Worm (Caenorhabditis elegans) whole organism, early embryonic: ENCODE data around the gene Y62E10A.20.

Source experiments
- B0310.2 ChIP-seq: sonication (generic microtip); optimal IDR thresholded peaks from 2 replicates; lab custom pipeline; 2016; ENCODE audit warnings: mild to moderate bottlenecking, missing genetic modification characterization, missing compliant biosample characterization
- F13C5.2 ChIP-seq: sonication (generic microtip); optimal IDR thresholded peaks from 2 replicates; lab custom pipeline; 2017; ENCODE audit warnings: mild to moderate bottlenecking, missing genetic modification characterization, inconsistent platforms, missing compliant biosample characterization
- aly-1 ChIP-seq: sonication (generic microtip); optimal IDR thresholded peaks from 2 replicates; lab custom pipeline; 2016; ENCODE audit warnings: missing genetic modification characterization, missing compliant biosample characterization
- ama-1 ChIP-seq: fragments of 150-350 bp; optimal IDR thresholded peaks from 2 replicates; lab custom pipeline; 2014
- ceh-13 ChIP-seq: fragments of 200-800 bp; sonication (Bioruptor generic); optimal IDR thresholded peaks from 2 replicates; lab custom pipeline; 2018; ENCODE audit warnings: mild to moderate bottlenecking, missing genetic modification characterization, missing compliant biosample characterization
- ceh-36 ChIP-seq: sonication (generic microtip); optimal IDR thresholded peaks from 2 replicates; lab custom pipeline; 2016; ENCODE audit warnings: missing genetic modification characterization, inconsistent platforms, missing compliant biosample characterization
- ets-7 ChIP-seq: sonication (generic microtip); optimal IDR thresholded peaks from 2 replicates; lab custom pipeline; 2016; ENCODE audit warnings: missing genotype, missing genetic modification characterization, missing compliant biosample characterization
- flt-1 ChIP-seq: fragments of 200-800 bp; sonication (Bioruptor generic); IDR thresholded peaks from 2 replicates; pipeline ENCODE4 v1.3.6; 2022; ENCODE audit warnings: missing genetic modification characterization, missing compliant biosample characterization
- hmbx-1 ChIP-seq: sonication (generic microtip); optimal IDR thresholded peaks from 2 replicates; lab custom pipeline; 2016; ENCODE audit warnings: mild to moderate bottlenecking, missing genetic modification characterization, missing compliant biosample characterization
- hmg-4 ChIP-seq: fragments of 200-800 bp; sonication (Bioruptor generic); optimal IDR thresholded peaks from 2 replicates; lab custom pipeline; 2018; ENCODE audit warnings: mild to moderate bottlenecking, missing genetic modification characterization, missing compliant biosample characterization
- hnd-1 ChIP-seq: sonication (generic microtip); optimal IDR thresholded peaks from 2 replicates; lab custom pipeline; 2016; ENCODE audit warnings: missing genetic modification characterization, missing compliant biosample characterization
- pes-1 ChIP-seq: fragments of 200-800 bp; sonication (Bioruptor generic); IDR thresholded peaks from 2 replicates; pipeline ENCODE4 v1.3.6; 2022; ENCODE audit warnings: missing genetic modification reagents, missing genetic modification characterization, missing compliant biosample characterization
- scrt-1 ChIP-seq: fragments of 200-800 bp; sonication (Bioruptor generic); IDR thresholded peaks from 2 replicates; pipeline ENCODE4 v1.3.6; 2022; ENCODE audit warnings: missing genetic modification characterization, missing compliant biosample characterization
- sea-1 ChIP-seq: fragments of 200-800 bp; sonication (Bioruptor generic); conservative IDR thresholded peaks from 2 replicates; pipeline ENCODE4 v1.3.6; 2022; ENCODE audit warnings: missing genetic modification characterization, missing compliant biosample characterization
- tbx-11 ChIP-seq: fragments of 200-800 bp; sonication (Bioruptor generic); IDR thresholded peaks from 2 replicates; pipeline ENCODE4 v1.3.6; 2022; ENCODE audit warnings: missing genetic modification characterization, missing compliant biosample characterization
- tbx-37 ChIP-seq: fragments of 200-800 bp; sonication (Bioruptor generic); conservative IDR thresholded peaks from 2 replicates; pipeline ENCODE4 v1.3.6; 2022; ENCODE audit warnings: missing genetic modification reagents, missing genetic modification characterization, missing compliant biosample characterization
- tra-4 ChIP-seq: sonication (generic microtip); optimal IDR thresholded peaks from 2 replicates; lab custom pipeline; 2017; ENCODE audit warnings: missing genetic modification characterization, missing compliant biosample characterization

Y62E10A.20 gene

DNA sequence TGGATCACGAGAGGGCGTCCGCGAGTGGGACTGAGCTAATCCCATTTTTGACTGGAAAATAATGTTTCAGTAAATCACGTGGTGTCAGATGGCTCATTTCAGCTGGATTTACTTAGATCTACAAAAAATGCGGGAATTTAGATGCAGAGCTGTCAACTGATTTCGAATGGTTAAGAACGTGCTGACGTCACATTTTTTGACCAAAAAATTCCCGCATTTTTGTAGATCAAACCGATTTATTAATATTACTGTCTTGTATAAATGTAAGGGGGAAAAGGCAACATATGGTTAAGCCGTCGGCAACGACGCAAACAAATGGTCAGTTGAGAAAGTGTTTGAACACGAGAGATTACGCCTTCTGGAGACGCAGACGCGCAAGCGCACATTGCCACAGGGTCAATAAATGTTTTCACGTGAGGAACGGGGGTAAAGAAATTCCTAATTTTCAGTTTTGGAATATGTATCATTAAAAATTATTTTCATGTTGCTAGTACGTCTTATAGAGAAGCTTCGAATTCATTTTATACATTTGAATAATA, 27.0 kb upstream of the Y62E10A.20 start, which contains the start of gene gcl-1:
TSS of gene gcl-1 (minus strand) at position 51 of the 539 bp plus-strand sequence.
- TF ChIP-seq hmbx-1 (tag; lab: Kevin White, UChicago): no peak
- no peak for TF ChIP-seq aly-1 (tag; lab: Kevin White, UChicago)
- no peak for TF ChIP-seq B0310.2 (tag; lab: Kevin White, UChicago)
- no peak for TF ChIP-seq flt-1 (GFP tag; lab: Robert Waterston, UW)
- no peak for TF ChIP-seq ets-7 (tag; lab: Kevin White, UChicago)

ce11 chrIV:13408018-13408417, 22.1 kb upstream of the Y62E10A.20 start, which contains the start of gene Y62E10A.19:
TSS of gene Y62E10A.19 (minus strand) at chrIV:13408306.
- no peak for TF ChIP-seq ceh-36 (tag; lab: Kevin White, UChicago)
- no peak for TF ChIP-seq scrt-1 (GFP tag; lab: Robert Waterston, UW)
- TF ChIP-seq ets-7 (tag; lab: Kevin White, UChicago): no peak
- no peak for TF ChIP-seq F13C5.2 (tag; lab: Kevin White, UChicago)
- no peak for TF ChIP-seq tbx-11 (GFP tag; lab: Robert Waterston, UW)
- TF ChIP-seq pes-1: no peak
- no peak for TF ChIP-seq hmbx-1 (tag; lab: Kevin White, UChicago)
- TF ChIP-seq tbx-37 (GFP tag; lab: Robert Waterston, UW): no peak
- TF ChIP-seq B0310.2 (tag; lab: Kevin White, UChicago): no peak
- no peak for TF ChIP-seq flt-1 (GFP tag; lab: Robert Waterston, UW)
- no peak for TF ChIP-seq sea-1 (GFP tag; lab: Robert Waterston, UW)
- TF ChIP-seq ceh-13: no peak
- TF ChIP-seq aly-1 (tag; lab: Kevin White, UChicago): no peak

DNA sequence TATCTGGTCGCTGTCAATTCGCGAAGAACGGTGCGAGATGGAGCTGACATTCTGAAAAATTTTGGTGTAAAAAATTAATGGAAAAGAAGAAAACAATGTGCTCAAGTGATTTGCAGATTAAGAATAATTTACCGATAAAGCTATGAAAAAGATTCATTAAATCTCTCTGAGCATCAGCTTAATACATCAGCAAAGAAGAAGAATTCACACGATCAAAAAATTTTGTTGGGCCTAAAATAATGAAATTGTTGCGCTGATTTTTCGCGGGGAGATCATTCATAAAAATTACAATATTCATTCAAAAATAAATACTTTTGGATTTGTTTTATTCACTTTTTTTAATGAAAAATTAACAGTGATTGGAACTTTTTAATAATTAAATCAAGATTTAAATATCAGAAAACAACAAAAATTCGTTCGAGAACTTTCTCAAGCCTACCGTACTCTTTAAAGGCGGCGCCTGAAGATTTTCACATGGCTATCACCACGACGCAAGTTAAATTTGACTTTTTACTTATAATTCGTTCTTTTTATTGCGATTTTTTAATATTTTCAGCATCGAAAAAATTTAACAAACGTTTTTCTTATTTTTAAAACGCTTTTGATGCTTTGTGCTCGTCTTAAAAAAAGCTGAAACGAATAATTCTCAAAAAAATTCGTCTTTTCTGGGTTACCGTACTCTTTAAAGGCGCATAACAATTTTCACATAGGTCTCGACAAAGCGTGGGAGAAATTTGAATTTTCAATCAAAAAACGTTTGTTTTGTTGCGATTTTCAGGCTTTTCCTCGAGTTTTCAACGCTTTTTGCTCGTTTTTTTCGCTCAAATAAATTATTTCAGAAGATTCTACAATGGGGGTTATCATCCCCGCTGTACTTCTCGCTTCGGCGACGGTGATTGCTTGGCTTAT, 14.8 kb upstream of the Y62E10A.20 start, which contains the start of the genes memi-2 and cyp-31A5:
TSS of gene memi-2 (minus strand) at position 51 of the 909 bp plus-strand sequence.
TSS of gene cyp-31A5 (plus strand) at position 834 of the 909 bp plus-strand sequence.
- TF ChIP-seq aly-1 (tag; lab: Kevin White, UChicago): no peak
- TF ChIP-seq scrt-1 (GFP tag; lab: Robert Waterston, UW): no peak
- no peak for TF ChIP-seq ets-7 (tag; lab: Kevin White, UChicago)
- TF ChIP-seq tra-4 (tag; lab: Kevin White, UChicago): no peak
- TF ChIP-seq hmbx-1 (tag; lab: Kevin White, UChicago): no peak
- no peak for TF ChIP-seq hnd-1 (tag; lab: Kevin White, UChicago)
- no peak for TF ChIP-seq hmg-4 (GFP tag; lab: Kevin White, UChicago)
- no peak for TF ChIP-seq tbx-37 (GFP tag; lab: Robert Waterston, UW)
- no peak for TF ChIP-seq flt-1 (GFP tag; lab: Robert Waterston, UW)
- no peak for TF ChIP-seq B0310.2 (tag; lab: Kevin White, UChicago)
- TF ChIP-seq ama-1 (lab: Kevin White, UChicago): no peak
- TF ChIP-seq ceh-13: no peak
- no peak for TF ChIP-seq sea-1 (GFP tag; lab: Robert Waterston, UW)
- TF ChIP-seq pes-1: no peak
- no peak for TF ChIP-seq F13C5.2 (tag; lab: Kevin White, UChicago)
- TF ChIP-seq ceh-36 (tag; lab: Kevin White, UChicago): no peak
- TF ChIP-seq tbx-11 (GFP tag; lab: Robert Waterston, UW): no peak

DNA sequence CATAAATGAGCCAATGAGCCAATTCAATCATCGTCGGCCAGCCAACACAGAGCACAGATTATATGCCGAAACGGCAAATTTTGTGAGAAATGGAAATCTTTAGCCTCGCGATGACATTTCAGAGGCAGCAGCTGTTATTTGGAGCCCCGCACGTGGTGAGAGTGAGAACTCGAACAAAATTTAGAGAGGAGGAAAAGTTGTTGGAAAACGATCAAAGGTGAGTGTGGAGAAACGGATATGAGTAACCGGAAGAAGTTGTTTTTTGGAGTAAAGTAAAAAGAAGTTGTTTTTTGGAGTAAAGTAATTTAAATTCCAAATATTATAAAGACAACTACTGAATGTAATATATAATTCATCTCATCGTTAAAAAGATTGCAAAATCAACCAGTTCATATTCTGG, 12.8 kb upstream of the Y62E10A.20 start, which contains the start of gene Y62E10A.13:
TSS of gene Y62E10A.13 (minus strand) at position 326 of the 400 bp plus-strand sequence.
- no peak for TF ChIP-seq hmbx-1 (tag; lab: Kevin White, UChicago)
- TF ChIP-seq sea-1 (GFP tag; lab: Robert Waterston, UW): no peak
- TF ChIP-seq hmg-4 (GFP tag; lab: Kevin White, UChicago): no peak
- TF ChIP-seq B0310.2 (tag; lab: Kevin White, UChicago): no peak
- TF ChIP-seq ama-1 (lab: Kevin White, UChicago): no peak
- TF ChIP-seq F13C5.2 (tag; lab: Kevin White, UChicago): no peak
- TF ChIP-seq hnd-1 (tag; lab: Kevin White, UChicago): no peak
- no peak for TF ChIP-seq ceh-36 (tag; lab: Kevin White, UChicago)
- no peak for TF ChIP-seq tbx-11 (GFP tag; lab: Robert Waterston, UW)
- TF ChIP-seq tbx-37 (GFP tag; lab: Robert Waterston, UW): no peak
- TF ChIP-seq ets-7 (tag; lab: Kevin White, UChicago): no peak
- no peak for TF ChIP-seq ceh-13
- no peak for TF ChIP-seq flt-1 (GFP tag; lab: Robert Waterston, UW)
- TF ChIP-seq scrt-1 (GFP tag; lab: Robert Waterston, UW): no peak
- no peak for TF ChIP-seq pes-1
- TF ChIP-seq tra-4 (tag; lab: Kevin White, UChicago): no peak
- TF ChIP-seq aly-1 (tag; lab: Kevin White, UChicago): no peak

DNA sequence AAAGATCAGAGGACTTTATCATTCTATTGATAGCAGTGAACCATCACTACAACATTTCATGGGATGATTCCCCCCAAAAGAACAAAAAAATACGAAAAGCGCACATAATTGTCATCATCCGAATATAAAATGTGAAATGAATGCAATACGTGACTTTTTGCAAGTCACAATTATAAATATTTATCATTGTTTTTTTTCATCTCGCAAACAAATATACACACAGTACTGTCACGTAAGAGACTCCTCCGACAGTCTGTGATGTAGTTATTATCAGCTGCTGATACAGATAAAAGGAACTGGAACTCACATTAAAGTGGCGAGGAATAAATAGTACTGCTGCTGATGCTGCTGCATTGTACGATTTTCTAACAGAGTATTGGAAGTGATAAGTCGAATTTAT, 10.5 kb upstream of the Y62E10A.20 start:
- TF ChIP-seq F13C5.2 (tag; lab: Kevin White, UChicago) (no peak), hmbx-1 (tag; lab: Kevin White, UChicago) (no peak), flt-1 (GFP tag; lab: Robert Waterston, UW) (no peak), ama-1 (lab: Kevin White, UChicago) (no peak), ceh-36 (tag; lab: Kevin White, UChicago) (no peak), ets-7 (tag; lab: Kevin White, UChicago) (no peak), tra-4 (tag; lab: Kevin White, UChicago) (no peak), hnd-1 (tag; lab: Kevin White, UChicago) (no peak)

ce11 chrIV:13395255-13395654, 9.4 kb upstream of the Y62E10A.20 start:
- TF ChIP-seq F13C5.2 (tag; lab: Kevin White, UChicago): peak; percentile 10
- no peak for TF ChIP-seq pes-1
- peak; percentile 53 for TF ChIP-seq hmg-4 (GFP tag; lab: Kevin White, UChicago)
